Worm (Caenorhabditis elegans) whole organism, L4 larva: ENCODE measurements around the gene C45H4.13.
A peak's percentile ranks its signal among the peaks of the same experiment; 100 is the strongest.

Experiments
- F26F4.8 ChIP-seq: fragments of 200-800 bp; sonication (Bioruptor generic); conservative IDR thresholded peaks from 2 replicates; pipeline ENCODE4 v1.3.6; 2022; ENCODE audit warnings: missing genetic modification characterization, missing compliant biosample characterization
- F37D6.2 ChIP-seq: sonication (generic microtip); optimal IDR thresholded peaks from 2 replicates; lab custom pipeline; 2016; ENCODE audit warnings: mild to moderate bottlenecking, missing genetic modification characterization, missing compliant biosample characterization
- F49E8.2 ChIP-seq: sonication (generic microtip); optimal IDR thresholded peaks from 2 replicates; lab custom pipeline; 2016; ENCODE audit warnings: missing compliant biosample characterization, mild to moderate bottlenecking, missing genetic modification characterization, borderline replicate concordance
- T20F7.1 ChIP-seq: fragments of 200-800 bp; sonication (Bioruptor generic); optimal IDR thresholded peaks from 2 replicates; lab custom pipeline; 2018; ENCODE audit warnings: mild to moderate bottlenecking, missing genetic modification characterization, missing compliant biosample characterization
- Y5F2A.4 ChIP-seq: fragments of 200-800 bp; sonication (Bioruptor generic); optimal IDR thresholded peaks from 2 replicates; lab custom pipeline; 2018; ENCODE audit warnings: mild to moderate bottlenecking, missing genetic modification characterization, missing compliant biosample characterization
- Y75B8A.6 ChIP-seq: fragments of 200-800 bp; sonication (Bioruptor generic); IDR thresholded peaks from 2 replicates; pipeline ENCODE4 v1.3.6; 2022; ENCODE audit warnings: missing genetic modification reagents, missing genetic modification characterization, missing compliant biosample characterization
- attf-4 ChIP-seq: sonication (generic microtip); optimal IDR thresholded peaks from 3 replicates; lab custom pipeline; 2017; ENCODE audit warnings: missing biosample characterization, missing genetic modification characterization
- ceh-20 ChIP-seq: fragments of 200-800 bp; sonication (Bioruptor generic); IDR thresholded peaks from 2 replicates; pipeline ENCODE4 v1.3.6; 2022; ENCODE audit warnings: missing genetic modification reagents, missing genetic modification characterization, missing compliant biosample characterization
- ceh-28 ChIP-seq: fragments of 150-350 bp; optimal IDR thresholded peaks from 2 replicates; lab custom pipeline; 2014; ENCODE audit warnings: missing biosample characterization, missing genetic modification reagents, missing genetic modification characterization
- ceh-32 ChIP-seq: sonication (generic microtip); optimal IDR thresholded peaks from 2 replicates; lab custom pipeline; 2016; ENCODE audit warnings: mild to moderate bottlenecking, missing genetic modification characterization, missing compliant biosample characterization; ENCODE audit not compliant: poor library complexity
- ceh-62 ChIP-seq: sonication (generic microtip); optimal IDR thresholded peaks from 2 replicates; lab custom pipeline; 2017; ENCODE audit warnings: missing biosample characterization, missing genetic modification characterization
- ctbp-1 ChIP-seq: fragments of 200-800 bp; sonication (Bioruptor generic); IDR thresholded peaks from 2 replicates; pipeline ENCODE4 v1.3.6; 2022; ENCODE audit warnings: missing genetic modification reagents, missing genetic modification characterization, missing compliant biosample characterization
- daf-16 ChIP-seq, 3 experiments: sonication (generic microtip); optimal IDR thresholded peaks; 2 replicates each; lab custom pipeline; 2016 to 2017; ENCODE audit warnings: missing genetic modification characterization in 3 of 3, missing genetic modification reagents in 3 of 3, mild to moderate bottlenecking in 2 of 3, missing compliant biosample characterization in 2 of 3, missing biosample characterization in 1 of 3, moderate library complexity in 1 of 3
- daf-8 ChIP-seq: fragments of 200-800 bp; sonication (Bioruptor generic); IDR thresholded peaks from 2 replicates; pipeline ENCODE4 v1.3.6; 2022; ENCODE audit warnings: missing genetic modification characterization, missing compliant biosample characterization
- dmd-9 ChIP-seq: fragments of 200-800 bp; sonication (Bioruptor generic); IDR thresholded peaks from 2 replicates; pipeline ENCODE4 v1.3.6; 2022; ENCODE audit warnings: missing genetic modification reagents, missing genetic modification characterization, missing compliant biosample characterization
- duxl-1 ChIP-seq: sonication (generic microtip); optimal IDR thresholded peaks from 2 replicates; lab custom pipeline; 2016; ENCODE audit warnings: mild to moderate bottlenecking, missing genetic modification characterization, moderate library complexity, missing compliant biosample characterization; ENCODE audit not compliant: poor library complexity
- dve-1 ChIP-seq: sonication (generic microtip); optimal IDR thresholded peaks from 2 replicates; lab custom pipeline; 2017; ENCODE audit warnings: antibody characterized with exemption, mild to moderate bottlenecking, missing genetic modification characterization, missing compliant biosample characterization; ENCODE audit not compliant: insufficient read depth
- egl-43 ChIP-seq: fragments of 200-800 bp; sonication (Bioruptor generic); IDR thresholded peaks from 2 replicates; pipeline ENCODE4 v1.3.6; 2022; ENCODE audit warnings: missing genetic modification reagents, missing genetic modification characterization, missing compliant biosample characterization
- lin-1 ChIP-seq: fragments of 200-800 bp; sonication (Bioruptor generic); IDR thresholded peaks from 2 replicates; pipeline ENCODE4 v1.3.6; 2022; ENCODE audit warnings: missing genetic modification reagents, missing genetic modification characterization, missing compliant biosample characterization
- lin-38 ChIP-seq: fragments of 200-800 bp; sonication (Bioruptor generic); IDR thresholded peaks from 2 replicates; pipeline ENCODE4 v1.3.6; 2022; ENCODE audit warnings: missing genetic modification reagents, missing genetic modification characterization, missing compliant biosample characterization
- madf-5 ChIP-seq, 2 experiments: fragments of 200-800 bp; sonication (Bioruptor generic); IDR thresholded peaks; 2 replicates each; pipeline ENCODE4 v1.3.6; 2022; ENCODE audit warnings: missing compliant biosample characterization in 2 of 2, missing genetic modification characterization in 2 of 2
- madf-9 ChIP-seq: fragments of 200-800 bp; sonication (Bioruptor generic); conservative IDR thresholded peaks from 2 replicates; pipeline ENCODE4 v1.3.6; 2022; ENCODE audit warnings: missing genetic modification reagents, missing genetic modification characterization, missing compliant biosample characterization
- mep-1 ChIP-seq: fragments of 150-350 bp; sonication (generic microtip); optimal IDR thresholded peaks from 3 replicates; lab custom pipeline; 2014; ENCODE audit warnings: missing biosample characterization, missing genetic modification characterization
- mes-2 ChIP-seq: sonication (generic microtip); optimal IDR thresholded peaks from 2 replicates; lab custom pipeline; 2016; ENCODE audit warnings: missing genotype, mild to moderate bottlenecking, missing genetic modification characterization, missing compliant biosample characterization; ENCODE audit not compliant: poor library complexity, severe bottlenecking
- mxl-3 ChIP-seq: fragments of 200-800 bp; sonication (Bioruptor generic); optimal IDR thresholded peaks from 2 replicates; lab custom pipeline; 2018; ENCODE audit warnings: mild to moderate bottlenecking, missing genetic modification characterization, missing compliant biosample characterization
- nhr-111 ChIP-seq: fragments of 200-800 bp; sonication (Bioruptor generic); optimal IDR thresholded peaks from 2 replicates; lab custom pipeline; 2018; ENCODE audit warnings: mild to moderate bottlenecking, missing genetic modification characterization, missing compliant biosample characterization
- nhr-237 ChIP-seq: sonication (generic microtip); optimal IDR thresholded peaks from 2 replicates; lab custom pipeline; 2017; ENCODE audit warnings: missing biosample characterization, missing genetic modification characterization
- nhr-25 ChIP-seq: sonication (generic microtip); optimal IDR thresholded peaks from 2 replicates; lab custom pipeline; 2017; ENCODE audit warnings: missing genetic modification characterization, mild to moderate bottlenecking, missing compliant biosample characterization, antibody characterized with exemption, moderate library complexity, borderline replicate concordance; ENCODE audit not compliant: insufficient read depth
- nhr-41 ChIP-seq: fragments of 200-800 bp; sonication (Bioruptor generic); IDR thresholded peaks from 2 replicates; pipeline ENCODE4 v1.3.6; 2022; ENCODE audit warnings: missing genetic modification reagents, missing genetic modification characterization, missing compliant biosample characterization
- nhr-6 ChIP-seq: fragments of 150-350 bp; optimal IDR thresholded peaks from 2 replicates; lab custom pipeline; 2014; ENCODE audit warnings: missing biosample characterization, missing genetic modification characterization
- pha-4 ChIP-seq, 2 experiments: fragments of 150-350 bp in 1 of 2; fragments of 200-800 bp in 1 of 2; sonication (Bioruptor generic) in 1 of 2; IDR thresholded peaks in 1 of 2; optimal IDR thresholded peaks in 1 of 2; 2 replicates each; pipeline versions ENCODE4 v1.3.6 to Lab custom; 2014 to 2022; ENCODE audit warnings: missing genetic modification characterization in 2 of 2, missing genetic modification reagents in 2 of 2, missing biosample characterization in 1 of 2, missing compliant biosample characterization in 1 of 2
- php-3 ChIP-seq: fragments of 200-800 bp; sonication (Bioruptor generic); IDR thresholded peaks from 2 replicates; pipeline ENCODE4 v1.3.6; 2022; ENCODE audit warnings: missing genetic modification reagents, missing genetic modification characterization, missing compliant biosample characterization
- saeg-2 ChIP-seq: fragments of 200-800 bp; sonication (Bioruptor generic); IDR thresholded peaks from 2 replicates; pipeline ENCODE4 v1.3.6; 2022; ENCODE audit warnings: missing genetic modification reagents, missing genetic modification characterization, missing compliant biosample characterization
- sdz-12 ChIP-seq: fragments of 200-800 bp; sonication (Bioruptor generic); optimal IDR thresholded peaks from 2 replicates; lab custom pipeline; 2018; ENCODE audit warnings: mild to moderate bottlenecking, missing genetic modification characterization, missing compliant biosample characterization
- set-16 ChIP-seq: fragments of 200-800 bp; sonication (Bioruptor generic); IDR thresholded peaks from 2 replicates; pipeline ENCODE4 v1.3.6; 2022; ENCODE audit warnings: missing genetic modification reagents, missing genetic modification characterization, missing compliant biosample characterization
- skn-1 ChIP-seq: fragments of 150-350 bp; optimal IDR thresholded peaks from 2 replicates; lab custom pipeline; 2014; ENCODE audit warnings: missing biosample characterization, missing genetic modification characterization
- snpc-4 ChIP-seq: fragments of 150-350 bp; optimal IDR thresholded peaks from 2 replicates; lab custom pipeline; 2014; ENCODE audit warnings: missing biosample characterization, missing genetic modification characterization
- spr-3 ChIP-seq: fragments of 200-800 bp; sonication (Bioruptor generic); optimal IDR thresholded peaks from 2 replicates; lab custom pipeline; 2018; ENCODE audit warnings: mild to moderate bottlenecking, missing genetic modification characterization, missing compliant biosample characterization
- tra-1 ChIP-seq: fragments of 200-800 bp; sonication (Bioruptor generic); IDR thresholded peaks from 2 replicates; pipeline ENCODE4 v1.3.6; 2022; ENCODE audit warnings: missing genetic modification reagents, missing genetic modification characterization, missing compliant biosample characterization
- unc-39 ChIP-seq: sonication (generic microtip); optimal IDR thresholded peaks from 2 replicates; lab custom pipeline; 2017; ENCODE audit warnings: missing biosample characterization, missing genetic modification characterization
- vab-7 ChIP-seq: fragments of 200-800 bp; sonication (Bioruptor generic); IDR thresholded peaks from 2 replicates; pipeline ENCODE4 v1.3.6; 2022; ENCODE audit warnings: missing genetic modification reagents, missing genetic modification characterization, missing compliant biosample characterization
- zip-11 ChIP-seq: fragments of 200-800 bp; sonication (Bioruptor generic); IDR thresholded peaks from 2 replicates; pipeline ENCODE4 v1.3.6; 2022; ENCODE audit warnings: missing genetic modification characterization, missing compliant biosample characterization
- ztf-7 ChIP-seq: fragments of 150-350 bp; optimal IDR thresholded peaks from 2 replicates; lab custom pipeline; 2014; ENCODE audit warnings: missing biosample characterization, missing genetic modification characterization

C45H4.13 gene

DNA sequence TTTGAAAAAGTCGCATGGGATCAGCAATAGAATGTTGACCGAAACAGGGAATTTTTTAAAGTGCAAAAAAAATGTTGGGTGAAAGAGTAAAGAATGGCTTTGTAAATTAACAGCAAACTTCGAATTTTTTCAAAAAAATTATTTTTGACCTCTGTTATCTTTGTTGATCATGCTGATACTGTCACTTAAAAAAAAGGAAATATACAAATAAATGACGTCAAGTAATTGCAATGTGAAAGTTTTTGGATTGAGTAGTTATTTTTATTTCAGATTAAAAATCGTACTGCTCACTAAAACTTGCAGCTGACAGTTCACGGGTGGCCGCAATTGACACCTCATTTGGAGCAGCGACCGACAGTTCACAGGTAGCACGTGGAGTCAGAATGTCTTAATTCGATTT is at the start of gene C45H4.13:
Gene C45H4.13 (minus strand): TSS at position 101 of the 400 bp plus-strand sequence.
- TF ChIP-seq lin-38 (GFP tag; lab: Robert Waterston, UW) = no peak
- no peak for TF ChIP-seq spr-3 (GFP tag; lab: Kevin White, UChicago)
- TF ChIP-seq pha-4 (GFP tag; IDR thresholded peaks at IDR 0.05; lab: Robert Waterston, UW) = no peak
- no peak for TF ChIP-seq pha-4 (tag; optimal IDR thresholded peaks at IDR 0.05; lab: Kevin White, UChicago)
- no peak for TF ChIP-seq ctbp-1 (GFP tag; lab: Robert Waterston, UW)
- TF ChIP-seq daf-16 (GFP tag; optimal IDR thresholded peaks at IDR 0.05; lab: Kevin White, UChicago) = no peak
- TF ChIP-seq daf-16 (tag; optimal IDR thresholded peaks at IDR 0.05; lab: Kevin White, UChicago) = no peak
- TF ChIP-seq skn-1 (tag; lab: Kevin White, UChicago) = no peak
- TF ChIP-seq vab-7 (GFP tag; lab: Robert Waterston, UW) = no peak
- TF ChIP-seq nhr-25 = no peak
- no peak for TF ChIP-seq nhr-111 (GFP tag; lab: Kevin White, UChicago)
- TF ChIP-seq ceh-62 (tag; lab: Kevin White, UChicago) = no peak
- TF ChIP-seq tra-1 = no peak
- TF ChIP-seq F26F4.8 (GFP tag; lab: Robert Waterston, UW) = no peak
- no peak for TF ChIP-seq nhr-41 (GFP tag; lab: Robert Waterston, UW)
- TF ChIP-seq ceh-28 (tag; lab: Kevin White, UChicago) = no peak
- TF ChIP-seq dmd-9 (GFP tag; lab: Robert Waterston, UW) = no peak
- TF ChIP-seq ceh-32 = no peak
- TF ChIP-seq dve-1 (tag; lab: Kevin White, UChicago) = no peak
- TF ChIP-seq ztf-7 = no peak
- TF ChIP-seq nhr-6 (tag; lab: Kevin White, UChicago) = no peak
- no peak for TF ChIP-seq sdz-12 (GFP tag; lab: Kevin White, UChicago)

DNA sequence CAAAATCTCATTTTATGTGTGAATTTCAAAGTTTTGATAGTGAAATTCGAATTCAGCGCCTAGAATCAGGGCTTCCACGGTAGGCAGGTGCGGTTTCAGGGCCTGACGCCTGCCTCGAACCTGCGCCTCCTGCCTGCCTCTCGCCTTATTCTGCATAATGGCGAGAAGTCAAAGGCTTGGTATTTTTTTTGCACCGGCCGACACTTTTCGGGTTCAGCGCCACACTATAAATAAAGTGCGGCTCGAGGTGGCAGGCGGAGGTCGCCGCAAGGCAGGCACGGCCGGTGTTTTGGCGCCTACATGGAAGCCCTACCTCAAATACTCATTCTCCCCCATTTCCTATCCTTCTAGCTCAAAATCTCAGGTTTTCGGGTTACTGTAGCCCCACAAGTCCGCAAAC is 49.6 kb upstream of the C45H4.13 start:
- TF ChIP-seq mep-1 (tag; lab: Kevin White, UChicago) (no peak), F49E8.2 (tag; lab: Kevin White, UChicago) (no peak), set-16 (peak; percentile 69; the same call in 1 of the 2 replicates), egl-43 (GFP tag; lab: Robert Waterston, UW) (0 out of 2 replicates have a peak, but pooled peaks have one; percentile 3), F26F4.8 (GFP tag; lab: Robert Waterston, UW) (no peak), snpc-4 (tag; lab: Kevin White, UChicago) (no peak)

DNA sequence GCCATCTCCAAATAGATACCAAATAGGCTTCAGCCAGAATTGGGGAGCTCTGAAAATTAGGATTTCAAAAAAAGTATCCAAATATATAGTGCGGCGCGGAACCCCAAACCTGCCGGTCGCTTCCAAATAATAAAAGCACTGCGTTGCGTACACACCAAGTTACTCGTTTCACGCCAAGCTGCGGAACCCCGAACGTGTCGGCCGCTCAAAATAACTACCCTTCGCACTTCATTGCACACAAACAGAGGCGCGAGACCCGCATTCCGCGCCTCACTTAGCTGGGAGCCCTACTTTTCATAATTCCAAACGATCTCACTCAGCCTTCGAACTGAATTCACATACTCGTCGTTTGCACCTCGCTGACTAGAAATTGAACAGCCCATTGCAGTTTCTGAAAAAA is 48.8 kb upstream of the C45H4.13 start:
- no peak for TF ChIP-seq ceh-20 (GFP tag; lab: Robert Waterston, UW)
- no peak for TF ChIP-seq lin-1 (GFP tag; lab: Robert Waterston, UW)
- no peak for TF ChIP-seq tra-1
- no peak for TF ChIP-seq saeg-2
- no peak for TF ChIP-seq madf-9 (GFP tag; lab: Robert Waterston, UW)

DNA sequence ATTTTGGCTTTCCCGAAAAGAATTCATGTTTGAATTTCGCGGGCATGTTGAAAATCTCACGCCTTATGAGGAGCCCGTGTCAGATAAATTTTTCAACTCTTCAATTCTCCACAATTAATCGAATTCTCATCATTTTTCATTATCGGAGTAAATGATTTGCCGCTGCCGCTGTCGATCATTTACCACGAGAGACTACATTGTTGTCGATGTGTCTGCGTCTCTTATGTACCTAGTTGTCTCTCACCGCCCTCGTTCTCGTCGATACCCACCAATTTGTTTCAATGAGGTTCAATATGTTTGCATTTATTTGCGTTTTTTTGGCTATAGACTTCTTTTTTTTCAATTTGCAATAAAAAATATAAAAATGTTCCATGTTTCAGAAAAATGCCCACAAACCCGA is 41.3 kb upstream of the C45H4.13 start, which contains the start of gene nhr-13:
Gene nhr-13 (plus strand): TSS at position 369 of the 400 bp plus-strand sequence.
- TF ChIP-seq spr-3 (GFP tag; lab: Kevin White, UChicago) = no peak
- TF ChIP-seq attf-4 (tag; lab: Kevin White, UChicago) = no peak
- peak; percentile 11 for TF ChIP-seq dve-1 (tag; lab: Kevin White, UChicago)
- peak; percentile 29 for TF ChIP-seq mes-2
- TF ChIP-seq egl-43 (GFP tag; lab: Robert Waterston, UW) = no peak
- TF ChIP-seq Y5F2A.4 (GFP tag; lab: Kevin White, UChicago) = no peak
- no peak for TF ChIP-seq F37D6.2 (tag; lab: Kevin White, UChicago)
- TF ChIP-seq mxl-3 (GFP tag; lab: Kevin White, UChicago) = no peak
- no peak for TF ChIP-seq vab-7 (GFP tag; lab: Robert Waterston, UW)
- TF ChIP-seq nhr-111 (GFP tag; lab: Kevin White, UChicago) = no peak
- no peak for TF ChIP-seq unc-39 (tag; lab: Kevin White, UChicago)
- TF ChIP-seq Y75B8A.6 (GFP tag; lab: Robert Waterston, UW) = no peak
- no peak for TF ChIP-seq F49E8.2 (tag; lab: Kevin White, UChicago)
- TF ChIP-seq duxl-1 = peak; percentile 30
- no peak for TF ChIP-seq php-3
- no peak for TF ChIP-seq zip-11 (GFP tag; lab: Robert Waterston, UW)
- no peak for TF ChIP-seq nhr-237 (tag; lab: Kevin White, UChicago)
- TF ChIP-seq F26F4.8 (GFP tag; lab: Robert Waterston, UW) = no peak
- TF ChIP-seq daf-8 (GFP tag; lab: Robert Waterston, UW) = no peak
- TF ChIP-seq madf-5 (GFP tag; IDR thresholded peaks at IDR 0.05; lab: Robert Waterston, UW) = no peak
- TF ChIP-seq T20F7.1 (GFP tag; lab: Kevin White, UChicago) = no peak
